Worm (Caenorhabditis elegans) whole organism, L2 larva: ENCODE data around the gene enu-3.2.
A peak's percentile ranks its signal among the peaks of the same experiment; 100 is the strongest.

ENCODE experiments used
- C34F6.9 ChIP-seq: fragments of 150-350 bp; optimal IDR thresholded peaks from 2 replicates; lab custom pipeline; 2014; ENCODE audit warnings: missing biosample characterization, missing genetic modification characterization
- F13H6.1 ChIP-seq: sonication (generic microtip); optimal IDR thresholded peaks from 2 replicates; lab custom pipeline; 2016; ENCODE audit warnings: missing genetic modification characterization, missing compliant biosample characterization
- R02D3.7 ChIP-seq: fragments of 150-350 bp; optimal IDR thresholded peaks from 2 replicates; lab custom pipeline; 2014; ENCODE audit warnings: missing biosample characterization, missing genetic modification characterization
- Y55F3AM.14 ChIP-seq: fragments of 200-800 bp; sonication (Bioruptor generic); optimal IDR thresholded peaks from 2 replicates; lab custom pipeline; 2018; ENCODE audit warnings: mild to moderate bottlenecking, missing genetic modification characterization, missing compliant biosample characterization
- ZK546.5 ChIP-seq: sonication (generic microtip); optimal IDR thresholded peaks from 2 replicates; lab custom pipeline; 2017; ENCODE audit warnings: missing biosample characterization, missing genetic modification characterization
- alr-1 ChIP-seq: fragments of 150-350 bp; optimal IDR thresholded peaks from 2 replicates; lab custom pipeline; 2014; ENCODE audit warnings: missing biosample characterization, missing genetic modification characterization
- aly-2 ChIP-seq: fragments of 150-350 bp; optimal IDR thresholded peaks from 2 replicates; lab custom pipeline; 2014; ENCODE audit warnings: missing biosample characterization, missing genetic modification characterization
- ama-1 ChIP-seq: fragments of 150-350 bp; optimal IDR thresholded peaks from 2 replicates; lab custom pipeline; 2018; ENCODE audit warnings: inconsistent platforms
- blmp-1 ChIP-seq: sonication (generic microtip); optimal IDR thresholded peaks from 2 replicates; lab custom pipeline; 2017; ENCODE audit warnings: missing genetic modification characterization, mild to moderate bottlenecking, missing compliant biosample characterization, antibody characterized with exemption, moderate library complexity; ENCODE audit not compliant: insufficient read depth
- ceh-16 ChIP-seq: fragments of 150-350 bp; optimal IDR thresholded peaks from 2 replicates; lab custom pipeline; 2014; ENCODE audit warnings: missing biosample characterization, missing genetic modification characterization
- ceh-82 ChIP-seq: fragments of 150-350 bp; optimal IDR thresholded peaks from 2 replicates; lab custom pipeline; 2014; ENCODE audit warnings: missing biosample characterization, missing genetic modification characterization
- crh-2 ChIP-seq: sonication (generic microtip); optimal IDR thresholded peaks from 2 replicates; lab custom pipeline; 2017; ENCODE audit warnings: missing biosample characterization, missing genetic modification characterization
- egl-27 ChIP-seq: sonication (generic microtip); optimal IDR thresholded peaks from 3 replicates; lab custom pipeline; 2017; ENCODE audit warnings: missing biosample characterization, missing genetic modification reagents, missing genetic modification characterization
- fos-1 ChIP-seq: fragments of 150-350 bp; optimal IDR thresholded peaks from 2 replicates; lab custom pipeline; 2014; ENCODE audit warnings: missing biosample characterization, missing genetic modification characterization
- gmeb-1 ChIP-seq: fragments of 150-350 bp; optimal IDR thresholded peaks from 2 replicates; lab custom pipeline; 2014; ENCODE audit warnings: missing biosample characterization, missing genetic modification characterization
- lin-11 ChIP-seq: fragments of 150-350 bp; sonication (generic microtip); optimal IDR thresholded peaks from 2 replicates; lab custom pipeline; 2014; ENCODE audit warnings: missing biosample characterization, missing genetic modification characterization, inconsistent platforms, mixed read lengths
- lin-13 ChIP-seq: fragments of 150-350 bp; optimal IDR thresholded peaks from 2 replicates; lab custom pipeline; 2014; ENCODE audit warnings: missing biosample characterization, missing genetic modification reagents, missing genetic modification characterization
- lin-39 ChIP-seq: fragments of 150-350 bp; optimal IDR thresholded peaks from 2 replicates; lab custom pipeline; 2014; ENCODE audit warnings: missing biosample characterization, missing genetic modification reagents, missing genetic modification characterization
- lsy-2 ChIP-seq, 2 experiments: fragments of 150-350 bp in 1 of 2; sonication (generic microtip) in 1 of 2; optimal IDR thresholded peaks; 2 replicates each; lab custom pipeline; 2014 to 2017; ENCODE audit warnings: missing biosample characterization in 2 of 2, missing genetic modification characterization in 2 of 2
- mab-5 ChIP-seq: fragments of 150-350 bp; optimal IDR thresholded peaks from 2 replicates; lab custom pipeline; 2014; ENCODE audit warnings: missing biosample characterization, missing genetic modification characterization
- mbf-1 ChIP-seq: sonication (generic microtip); optimal IDR thresholded peaks from 2 replicates; lab custom pipeline; 2017; ENCODE audit warnings: missing biosample characterization, missing genetic modification characterization
- mdl-1 ChIP-seq, 2 experiments: fragments of 150-350 bp in 1 of 2; sonication (generic microtip) in 1 of 2; optimal IDR thresholded peaks; 2 replicates each; lab custom pipeline; 2017; ENCODE audit warnings: missing biosample characterization in 2 of 2, missing genetic modification characterization in 2 of 2
- nhr-10 ChIP-seq: sonication (generic microtip); optimal IDR thresholded peaks from 2 replicates; lab custom pipeline; 2017; ENCODE audit warnings: missing biosample characterization, missing genetic modification characterization
- nhr-11 ChIP-seq: fragments of 150-350 bp; optimal IDR thresholded peaks from 2 replicates; lab custom pipeline; 2014; ENCODE audit warnings: missing biosample characterization, missing genetic modification characterization
- nhr-12 ChIP-seq: fragments of 150-350 bp; optimal IDR thresholded peaks from 2 replicates; lab custom pipeline; 2014; ENCODE audit warnings: missing biosample characterization, missing genetic modification characterization
- nhr-129 ChIP-seq: fragments of 150-350 bp; optimal IDR thresholded peaks from 2 replicates; lab custom pipeline; 2014; ENCODE audit warnings: missing biosample characterization, missing genetic modification characterization
- nhr-21 ChIP-seq: fragments of 150-350 bp; optimal IDR thresholded peaks from 2 replicates; lab custom pipeline; 2014; ENCODE audit warnings: missing biosample characterization, missing genetic modification characterization
- nhr-23 ChIP-seq: fragments of 150-350 bp; optimal IDR thresholded peaks from 2 replicates; lab custom pipeline; 2014; ENCODE audit warnings: missing biosample characterization, missing genetic modification reagents, missing genetic modification characterization
- nhr-237 ChIP-seq: fragments of 150-350 bp; optimal IDR thresholded peaks from 2 replicates; lab custom pipeline; 2014; ENCODE audit warnings: missing biosample characterization, missing genetic modification characterization
- nhr-25 ChIP-seq: fragments of 150-350 bp; sonication (generic microtip); optimal IDR thresholded peaks from 3 replicates; lab custom pipeline; 2014; ENCODE audit warnings: missing biosample characterization, missing genetic modification characterization
- nhr-6 ChIP-seq: fragments of 150-350 bp; optimal IDR thresholded peaks from 2 replicates; lab custom pipeline; 2014; ENCODE audit warnings: missing biosample characterization, missing genetic modification characterization
- nhr-77 ChIP-seq: fragments of 150-350 bp; optimal IDR thresholded peaks from 2 replicates; lab custom pipeline; 2014; ENCODE audit warnings: missing biosample characterization, missing genetic modification characterization
- peb-1 ChIP-seq: fragments of 150-350 bp; optimal IDR thresholded peaks from 2 replicates; lab custom pipeline; 2014; ENCODE audit warnings: missing biosample characterization, missing genetic modification characterization
- sem-4 ChIP-seq: fragments of 150-350 bp; optimal IDR thresholded peaks from 2 replicates; lab custom pipeline; 2014; ENCODE audit warnings: missing biosample characterization, missing genetic modification reagents, missing genetic modification characterization
- skn-1 ChIP-seq: sonication (generic microtip); optimal IDR thresholded peaks from 2 replicates; lab custom pipeline; 2017; ENCODE audit warnings: missing biosample characterization, missing genetic modification characterization
- sma-3 ChIP-seq: sonication (generic microtip); optimal IDR thresholded peaks from 2 replicates; lab custom pipeline; 2016; ENCODE audit warnings: missing genetic modification reagents, missing genetic modification characterization, missing compliant biosample characterization
- sma-9 ChIP-seq, 2 experiments: fragments of 150-350 bp in 1 of 2; sonication (generic microtip) in 1 of 2; optimal IDR thresholded peaks; 2 replicates each; lab custom pipeline; 2014 to 2016; ENCODE audit warnings: missing genetic modification characterization in 2 of 2, mild to moderate bottlenecking in 1 of 2, missing biosample characterization in 1 of 2, missing compliant biosample characterization in 1 of 2, missing genetic modification reagents in 1 of 2, moderate library complexity in 1 of 2
- snpc-4 ChIP-seq: fragments of 150-350 bp; optimal IDR thresholded peaks from 2 replicates; lab custom pipeline; 2014; ENCODE audit warnings: missing biosample characterization, missing genetic modification characterization
- unc-39 ChIP-seq: fragments of 150-350 bp; optimal IDR thresholded peaks from 2 replicates; lab custom pipeline; 2014; ENCODE audit warnings: missing biosample characterization, missing genetic modification characterization
- unc-55 ChIP-seq: fragments of 150-350 bp; sonication (generic microtip); optimal IDR thresholded peaks from 3 replicates; lab custom pipeline; 2014; ENCODE audit warnings: missing biosample characterization, missing genetic modification reagents, missing genetic modification characterization
- unc-62 ChIP-seq: fragments of 150-350 bp; optimal IDR thresholded peaks from 2 replicates; lab custom pipeline; 2014; ENCODE audit warnings: missing biosample characterization, missing genetic modification reagents, missing genetic modification characterization
- zag-1 ChIP-seq: fragments of 150-350 bp; optimal IDR thresholded peaks from 2 replicates; lab custom pipeline; 2014; ENCODE audit warnings: missing biosample characterization, missing genetic modification characterization
- ztf-1 ChIP-seq: fragments of 200-800 bp; sonication (Bioruptor generic); conservative IDR thresholded peaks from 2 replicates; pipeline ENCODE4 v1.3.6; 2022; ENCODE audit warnings: missing genetic modification characterization, missing compliant biosample characterization
- ztf-11 ChIP-seq: sonication (generic microtip); optimal IDR thresholded peaks from 2 replicates; lab custom pipeline; 2017; ENCODE audit warnings: missing biosample characterization, missing genetic modification characterization
- ztf-4 ChIP-seq: fragments of 150-350 bp; optimal IDR thresholded peaks from 2 replicates; lab custom pipeline; 2014; ENCODE audit warnings: missing biosample characterization, missing genetic modification characterization

enu-3.2 gene

ce11 chrIII:4756983-4757382 lies 28.1 kb downstream of the enu-3.2 start, which contains the start of gene fbxl-2 (continued):
- TF ChIP-seq nhr-77 (tag; lab: Kevin White, UChicago) (peak; percentile 66), unc-39 (tag; lab: Kevin White, UChicago) (no peak), peb-1 (no peak), snpc-4 (tag; lab: Kevin White, UChicago) (peak; percentile 83)
- TF ChIP-seq, all 48 proteins: peak for 33

DNA sequence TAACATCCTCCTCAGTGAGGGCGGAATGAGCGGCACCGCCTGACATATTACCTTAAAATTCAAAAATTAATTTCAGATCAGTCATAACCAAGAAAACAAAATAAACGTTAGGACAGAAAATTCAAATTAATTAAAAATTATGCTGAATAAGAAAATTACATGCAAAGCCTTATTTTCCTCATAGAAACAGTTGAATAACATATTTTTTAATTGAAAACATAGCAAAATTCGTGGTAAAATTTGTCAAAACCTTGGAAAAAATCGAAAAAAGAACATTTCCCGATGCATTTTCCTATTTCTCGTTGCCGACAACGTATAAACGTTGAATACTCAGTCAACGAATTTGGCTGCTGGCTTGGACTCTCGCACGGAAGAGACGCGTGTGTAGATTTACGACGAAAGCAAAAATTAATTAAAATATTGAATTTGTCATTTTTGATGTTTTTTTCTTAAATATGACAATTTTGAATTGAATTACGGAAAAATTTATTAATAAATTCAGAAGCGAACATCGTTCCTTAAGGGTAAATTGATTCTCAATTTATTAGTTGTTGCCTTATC lies 31.0 kb downstream of the enu-3.2 start, which contains the start of the genes rps-0 and rbg-3:
TSS of gene rps-0 (minus strand) at position 51 of the 561 bp plus-strand sequence.
TSS of gene rbg-3 (plus strand) at position 424 of the 561 bp plus-strand sequence.
- TF ChIP-seq C34F6.9 (peak; percentile 97), skn-1 (tag; lab: Kevin White, UChicago) (peak; percentile 79), zag-1 (tag; lab: Kevin White, UChicago) (peak; percentile 27), R02D3.7 (tag; lab: Kevin White, UChicago) (peak; percentile 97), ztf-11 (tag; lab: Kevin White, UChicago) (no peak), peb-1 (no peak), egl-27 (tag; lab: Kevin White, UChicago) (peak; percentile 80), ztf-1 (GFP tag; lab: Robert Waterston, UW) (no peak), crh-2 (tag; lab: Kevin White, UChicago) (peak; percentile 94), mab-5 (tag; lab: Kevin White, UChicago) (peak; percentile 85), ceh-16 (peak; percentile 68), sma-3 (peak; percentile 95), lin-39 (no peak), nhr-77 (tag; lab: Kevin White, UChicago) (peak; percentile 51), nhr-10 (no peak), nhr-25 (peak; percentile 95), blmp-1 (peak; percentile 69), lin-13 (GFP tag; lab: Kevin White, UChicago) (peak; percentile 94), aly-2 (no peak), Y55F3AM.14 (GFP tag; lab: Kevin White, UChicago) (no peak), sem-4 (peak; percentile 91), alr-1 (tag; lab: Kevin White, UChicago) (no peak), lsy-2 (tag; optimal IDR thresholded peaks at IDR 0.05; lab: Kevin White, UChicago) (peak; percentile 91 to 98), gmeb-1 (tag; lab: Kevin White, UChicago) (peak; percentile 93), unc-62 (GFP tag; lab: Kevin White, UChicago) (peak; percentile 28), F13H6.1 (tag; lab: Kevin White, UChicago) (peak; percentile 86), unc-39 (tag; lab: Kevin White, UChicago) (no peak), nhr-21 (tag; lab: Kevin White, UChicago) (peak; percentile 93), ZK546.5 (tag; lab: Kevin White, UChicago) (peak; percentile 73), nhr-6 (tag; lab: Kevin White, UChicago) (peak; percentile 91), nhr-11 (tag; lab: Kevin White, UChicago) (no peak), unc-55 (peak; percentile 97), mbf-1 (tag; lab: Kevin White, UChicago) (no peak), ama-1 (lab: Kevin White, UChicago) (peak; percentile 64), mdl-1 (tag; optimal IDR thresholded peaks at IDR 0.05; lab: Kevin White, UChicago) (peak in 1 of 2 experiments; percentile 45), ztf-4 (tag; lab: Kevin White, UChicago) (peak; percentile 80), sma-9 (GFP tag; optimal IDR thresholded peaks at IDR 0.05; lab: Kevin White, UChicago) (peak; percentile 89), sma-9 (tag; optimal IDR thresholded peaks at IDR 0.05; lab: Kevin White, UChicago) (no peak), lin-11 (tag; lab: Kevin White, UChicago) (peak; percentile 89), ceh-82 (tag; lab: Kevin White, UChicago) (peak; percentile 57), snpc-4 (tag; lab: Kevin White, UChicago) (peak; percentile 44), nhr-23 (tag; lab: Kevin White, UChicago) (no peak), nhr-129 (tag; lab: Kevin White, UChicago) (peak; percentile 94), nhr-12 (no peak), nhr-237 (tag; lab: Kevin White, UChicago) (no peak), fos-1 (peak; percentile 92)
